Worm (Caenorhabditis elegans) whole organism, midembryonic: Measurements from ENCODE around the gene C25G6.3.

Experiments used
- flt-1 ChIP-seq: fragments of 200-800 bp; sonication (Bioruptor generic); IDR thresholded peaks from 2 replicates; pipeline ENCODE4 v1.3.6; 2022; ENCODE audit warnings: missing genetic modification characterization, missing compliant biosample characterization
- ztf-23 ChIP-seq: fragments of 200-800 bp; sonication (Bioruptor generic); IDR thresholded peaks from 2 replicates; pipeline ENCODE4 v1.3.6; 2022; ENCODE audit warnings: missing genetic modification reagents, missing genetic modification characterization, missing compliant biosample characterization

DNA sequence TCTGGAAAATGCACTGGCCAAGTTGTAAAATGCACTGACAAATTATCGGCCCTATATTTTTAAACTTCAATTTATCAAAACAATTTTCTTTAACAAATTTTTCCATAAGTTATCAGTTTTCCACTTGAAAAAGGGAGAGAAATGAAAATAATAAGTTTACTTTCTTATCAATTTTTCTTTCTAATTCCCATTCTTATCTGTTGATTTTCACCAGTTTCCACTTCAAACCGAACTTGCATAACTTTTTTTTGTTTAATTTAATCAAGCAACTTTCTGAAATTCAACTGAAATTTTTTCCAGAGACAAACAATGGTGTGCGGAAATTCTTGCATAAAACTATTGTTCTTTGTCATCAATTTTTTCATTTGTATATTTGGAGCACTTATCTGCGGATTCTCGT is 7.0 kb upstream of the C25G6.3 start, which contains the start of gene tsp-9:
- TF ChIP-seq ztf-23 (GFP tag; lab: Robert Waterston, UW) (no peak), flt-1 (GFP tag; lab: Robert Waterston, UW) (no peak)
